Fruit fly (Drosophila melanogaster) S2 (cell line): Measurements from ENCODE around the gene Fnta.

Source experiments
- CG8478 ChIP-seq: fragments of >200 bp; optimal IDR thresholded peaks from 2 replicates; lab custom pipeline; 2018
- CTCF ChIP-seq, 2 experiments: fragments of >200 bp; optimal IDR thresholded peaks; 2 replicates each; lab custom pipeline; 2018

DNA sequence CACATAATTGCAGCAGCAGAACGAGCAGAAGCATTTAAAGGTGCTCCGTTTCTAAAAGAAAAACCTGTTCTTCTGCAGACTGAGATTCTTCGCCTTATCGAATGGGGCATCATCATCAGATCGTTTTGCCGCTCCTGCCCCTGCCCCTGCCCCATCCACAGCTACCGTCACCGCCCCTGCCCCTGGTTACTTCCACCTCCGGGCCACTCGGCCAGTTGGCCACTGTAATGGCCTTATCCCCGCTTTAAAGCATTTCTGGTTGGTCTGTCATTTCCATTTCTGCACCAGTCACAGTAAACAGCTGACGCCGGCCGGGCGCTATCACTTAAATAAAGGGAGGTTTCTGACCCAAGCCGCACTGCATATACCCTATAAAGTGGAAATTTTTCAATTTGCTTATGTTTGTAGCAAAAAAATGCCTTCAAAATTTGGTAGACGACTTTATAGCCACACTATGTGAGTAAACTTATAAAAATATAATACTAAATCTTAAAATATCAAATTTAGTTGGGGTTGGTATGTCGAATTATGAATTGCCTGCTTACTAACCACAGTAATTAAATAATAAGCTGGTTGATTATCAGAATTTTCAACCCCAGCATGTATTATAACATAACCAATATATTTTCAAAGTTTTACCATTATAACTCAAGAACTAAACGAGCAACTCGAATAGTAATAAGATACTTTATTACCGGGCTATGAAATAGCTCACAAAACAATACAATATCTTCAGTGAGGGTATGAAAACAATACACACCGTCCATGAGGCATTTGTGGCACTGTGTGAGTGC is 19.6 kb downstream of the Fnta start:
- TF ChIP-seq CTCF (optimal IDR thresholded peaks at IDR 0.05; lab: Kevin White, UChicago), result no peak
- no peak for TF ChIP-seq CG8478 (lab: Kevin White, UChicago)
